Fruit fly (Drosophila melanogaster): ENCODE results near the gene Pdcd4.

Gene Pdcd4

DNA sequence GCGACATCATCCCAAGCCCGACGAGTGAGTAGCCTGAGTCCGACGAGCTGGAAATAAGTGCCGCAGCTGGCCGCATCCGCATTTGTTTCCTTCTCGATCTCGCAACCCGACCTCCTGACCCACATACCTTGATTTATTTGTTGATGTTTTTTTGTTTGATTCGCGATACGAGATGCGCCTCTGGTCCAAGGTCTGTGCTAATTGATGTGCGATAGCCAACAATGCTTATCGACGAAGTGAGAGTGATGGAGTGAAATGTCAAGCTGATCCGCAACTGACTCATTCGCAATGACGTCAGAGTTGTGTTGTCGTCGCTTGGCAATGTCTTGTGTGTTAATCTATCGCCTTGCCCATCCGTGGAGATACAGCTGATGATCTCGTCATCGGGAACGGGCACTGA lies 49.2 kb upstream of the Pdcd4 start:
- TF ChIP-seq svp (GFP tag) (peak; percentile 95), CG15336 (GFP tag; IDR thresholded peaks at IDR 0.05) (no peak)

- TF ChIP-seq Sox14 (GFP tag; optimal IDR thresholded peaks at IDR 0.05) (peak; percentile 12), CG15336 (GFP tag; IDR thresholded peaks at IDR 0.05) (no peak), CG31627 (GFP tag; optimal IDR thresholded peaks at IDR 0.05) (peak; percentile 24), svp (GFP tag) (peak; percentile 71), esn (GFP tag; optimal IDR thresholded peaks at IDR 0.05) (peak; percentile 40), Sox102F (GFP tag; optimal IDR thresholded peaks at IDR 0.05) (peak; percentile 22), net (GFP tag; optimal IDR thresholded peaks at IDR 0.05) (peak; percentile 12), CG10631 (GFP tag; optimal IDR thresholded peaks at IDR 0.05) (peak; percentile 6), cyc (GFP tag; optimal IDR thresholded peaks at IDR 0.05) (peak; percentile 26), topi (GFP tag; optimal IDR thresholded peaks at IDR 0.05) (no peak), CG6792 (GFP tag; optimal IDR thresholded peaks at IDR 0.05) (peak; percentile 4), Smox (GFP tag; optimal IDR thresholded peaks at IDR 0.05) (no peak), lz (GFP tag; optimal IDR thresholded peaks at IDR 0.05) (peak; percentile 14), Eip93F (GFP tag; optimal IDR thresholded peaks at IDR 0.05) (no peak), Ets21C (GFP tag; optimal IDR thresholded peaks at IDR 0.05) (peak; percentile 7), CG34406 (GFP tag; optimal IDR thresholded peaks at IDR 0.05) (peak; percentile 6), Eip78C (GFP tag) (peak; percentile 63), acj6 (GFP tag; optimal IDR thresholded peaks at IDR 0.05) (peak; percentile 11), CG4318 (GFP tag; optimal IDR thresholded peaks at IDR 0.05) (no peak), Met (GFP tag; optimal IDR thresholded peaks at IDR 0.05) (no peak), pdm3 (GFP tag; optimal IDR thresholded peaks at IDR 0.05) (no peak), Hr39 (GFP tag; optimal IDR thresholded peaks at IDR 0.05) (peak; percentile 24)
These were observed 45.5 kb upstream of the Pdcd4 start for dm6 chrX:13800680-13801079.

dm6 chrX:13797538-13797937 lies 42.3 kb upstream of the Pdcd4 start, which contains the start of gene CG10996:
CG10996 (minus strand) TSS chrX:13797638.
- TF ChIP-seq fd85E (GFP tag; optimal IDR thresholded peaks at IDR 0.05) (no peak), CG11902 (GFP tag; optimal IDR thresholded peaks at IDR 0.05) (no peak), Sox102F (GFP tag; optimal IDR thresholded peaks at IDR 0.05) (no peak), net (GFP tag; optimal IDR thresholded peaks at IDR 0.05) (no peak)

dm6 chrX:13792463-13792862 lies 37.3 kb upstream of the Pdcd4 start:
- TF ChIP-seq dac (GFP tag; optimal IDR thresholded peaks at IDR 0.05), result no peak
- TF ChIP-seq CG7368 (GFP tag; optimal IDR thresholded peaks at IDR 0.05), result no peak
- peak; percentile 17 for TF ChIP-seq svp (GFP tag)
- TF ChIP-seq CG10631 (GFP tag; optimal IDR thresholded peaks at IDR 0.05), result no peak
- peak; percentile 11 for TF ChIP-seq Eip78C (GFP tag)
- TF ChIP-seq spab (GFP tag; optimal IDR thresholded peaks at IDR 0.05), result no peak

DNA sequence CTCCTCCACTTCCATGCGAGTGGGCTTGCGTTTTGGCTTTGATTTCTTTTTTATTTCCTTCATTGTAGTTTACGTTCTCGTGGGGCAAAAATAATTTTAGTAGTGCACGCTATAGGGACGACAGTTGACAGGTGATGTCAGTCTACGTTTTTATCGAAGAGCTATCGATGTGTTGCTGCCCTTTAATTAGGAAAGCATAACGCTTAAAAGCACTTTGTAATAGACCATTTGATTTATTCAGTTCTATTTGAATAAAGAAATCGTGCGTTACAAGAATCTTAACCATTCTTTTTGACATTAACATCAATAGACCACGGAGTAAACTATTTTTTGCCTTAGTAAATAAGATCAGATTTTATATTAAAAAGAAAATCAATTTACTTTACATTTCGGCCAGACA lies 35.8 kb upstream of the Pdcd4 start, which contains the start of gene CG10993:
Gene CG10993, minus strand, starts transcription at position 101 of the 400 bp plus-strand sequence.
- TF ChIP-seq Smox (GFP tag; optimal IDR thresholded peaks at IDR 0.05), result no peak
- no peak for TF ChIP-seq Lpt (GFP tag; optimal IDR thresholded peaks at IDR 0.05)
- no peak for TF ChIP-seq CG3032 (tag; optimal IDR thresholded peaks at IDR 0.05)
- TF ChIP-seq Eip93F (GFP tag; optimal IDR thresholded peaks at IDR 0.05), result no peak
- TF ChIP-seq CG6163 (GFP tag; IDR thresholded peaks at IDR 0.05), result no peak
- no peak for TF ChIP-seq pdm3 (GFP tag; optimal IDR thresholded peaks at IDR 0.05)
- TF ChIP-seq Sox102F (GFP tag; optimal IDR thresholded peaks at IDR 0.05), result no peak
- no peak for TF ChIP-seq CG15336 (GFP tag; IDR thresholded peaks at IDR 0.05)
- no peak for TF ChIP-seq CG11902 (GFP tag; optimal IDR thresholded peaks at IDR 0.05)
- TF ChIP-seq svp (GFP tag), result no peak
- no peak for TF ChIP-seq CG8319 (GFP tag; optimal IDR thresholded peaks at IDR 0.05)
- TF ChIP-seq vri (GFP tag; optimal IDR thresholded peaks at IDR 0.05), result no peak
- no peak for TF ChIP-seq topi (GFP tag; optimal IDR thresholded peaks at IDR 0.05)
- TF ChIP-seq Hr38 (GFP tag; optimal IDR thresholded peaks at IDR 0.05), result no peak
- no peak for TF ChIP-seq CG7368 (GFP tag; optimal IDR thresholded peaks at IDR 0.05)
- TF ChIP-seq CG11762 (GFP tag; optimal IDR thresholded peaks at IDR 0.05; ENCODE audit: insufficient read depth), result no peak
- no peak for TF ChIP-seq CG11294 (GFP tag; IDR thresholded peaks at IDR 0.05)
- TF ChIP-seq Hr39 (GFP tag; optimal IDR thresholded peaks at IDR 0.05), result no peak
